Fruit fly (Drosophila melanogaster) whole organism, embryonic: ENCODE data around the gene CG13481.
A peak's percentile ranks its signal among the peaks of the same experiment; 100 is the strongest.

ENCODE experiments used
- Ada2b ChIP-seq: fragments of 200-800 bp; sonication (Bioruptor generic); IDR thresholded peaks from 2 replicates; pipeline ENCODE4 v1.3.6; 2022; ENCODE audit warnings: missing biosample characterization, missing genetic modification characterization
- B-H1 ChIP-seq: fragments of 200-800 bp; sonication (Bioruptor generic); IDR thresholded peaks from 3 replicates; pipeline ENCODE4 v1.3.6; 2022; ENCODE audit warnings: missing biosample characterization, missing genetic modification characterization
- Bgb ChIP-seq: fragments of 200-800 bp; sonication (Bioruptor generic); IDR thresholded peaks from 2 replicates; pipeline ENCODE4 v1.3.6; 2022; ENCODE audit warnings: missing biosample characterization, missing genetic modification characterization; ENCODE audit not compliant: partially characterized antibody
- BtbVII ChIP-seq: fragments of 200-800 bp; sonication (Bioruptor generic); optimal IDR thresholded peaks from 3 replicates; lab custom pipeline; 2017; ENCODE audit warnings: missing biosample characterization, mild to moderate bottlenecking, missing genetic modification characterization
- CG10366 ChIP-seq: fragments of 200-800 bp; sonication (Bioruptor generic); IDR thresholded peaks from 2 replicates; pipeline ENCODE4 v1.3.6; 2022; ENCODE audit warnings: missing biosample characterization, missing genetic modification characterization
- CG10462 ChIP-seq: fragments of 200-800 bp; sonication (Bioruptor generic); optimal IDR thresholded peaks from 2 replicates; lab custom pipeline; 2016; ENCODE audit warnings: missing biosample characterization, missing genetic modification characterization
- CG10959 ChIP-seq: fragments of 200-800 bp; sonication (Bioruptor generic); IDR thresholded peaks from 2 replicates; pipeline ENCODE4 v1.3.6; 2022; ENCODE audit warnings: missing biosample characterization, missing genetic modification characterization
- CG12155 ChIP-seq: fragments of 200-800 bp; sonication (Bioruptor generic); optimal IDR thresholded peaks from 3 replicates; lab custom pipeline; 2016; ENCODE audit warnings: missing biosample characterization, missing genetic modification characterization
- CG12299 ChIP-seq: fragments of 200-800 bp; sonication (Bioruptor generic); optimal IDR thresholded peaks from 2 replicates; lab custom pipeline; 2018; ENCODE audit warnings: missing biosample characterization, mild to moderate bottlenecking, missing genetic modification characterization
- CG15011 ChIP-seq: fragments of 200-800 bp; sonication (Bioruptor generic); optimal IDR thresholded peaks from 3 replicates; lab custom pipeline; 2018; ENCODE audit warnings: missing biosample characterization, mild to moderate bottlenecking, missing genetic modification characterization
- CG1647 ChIP-seq: fragments of 200-800 bp; sonication (Bioruptor generic); optimal IDR thresholded peaks from 3 replicates; lab custom pipeline; 2016; ENCODE audit warnings: missing biosample characterization, missing genetic modification characterization
- CG18619 ChIP-seq: fragments of 200-800 bp; sonication (Bioruptor generic); optimal IDR thresholded peaks from 3 replicates; lab custom pipeline; 2017; ENCODE audit warnings: missing biosample characterization, mild to moderate bottlenecking, missing genetic modification characterization
- CG3726 ChIP-seq: fragments of 200-800 bp; sonication (Bioruptor generic); IDR thresholded peaks from 3 replicates; pipeline ENCODE4, ENCODE4 v1.3.6; 2022; ENCODE audit warnings: missing biosample characterization, missing genetic modification characterization
- CG3847 ChIP-seq: fragments of 200-800 bp; sonication (Bioruptor generic); IDR thresholded peaks from 2 replicates; pipeline ENCODE4 v1.3.6; 2022; ENCODE audit warnings: missing biosample characterization, missing genetic modification characterization
- CG43689 ChIP-seq: fragments of 200-800 bp; sonication (Bioruptor generic); IDR thresholded peaks from 2 replicates; pipeline ENCODE4 v1.3.6; 2022; ENCODE audit warnings: missing biosample characterization, missing genetic modification characterization
- CG6765 ChIP-seq: fragments of 200-800 bp; sonication (Bioruptor generic); optimal IDR thresholded peaks from 3 replicates; lab custom pipeline; 2017; ENCODE audit warnings: missing biosample characterization, mild to moderate bottlenecking, missing genetic modification characterization
- CG7372 ChIP-seq: fragments of 200-800 bp; sonication (Bioruptor generic); IDR thresholded peaks from 2 replicates; pipeline ENCODE4 v1.3.6; 2022; ENCODE audit warnings: missing biosample characterization, missing genetic modification characterization
- CG7556 ChIP-seq: fragments of 200-800 bp; sonication (Bioruptor generic); optimal IDR thresholded peaks from 2 replicates; lab custom pipeline; 2017; ENCODE audit warnings: missing biosample characterization, mild to moderate bottlenecking, missing genetic modification characterization
- CG8478 ChIP-seq: fragments of >200 bp; optimal IDR thresholded peaks from 2 replicates; lab custom pipeline; 2018
- CG9727 ChIP-seq: fragments of 200-800 bp; sonication (Bioruptor generic); optimal IDR thresholded peaks from 3 replicates; lab custom pipeline; 2017; ENCODE audit warnings: missing biosample characterization, mild to moderate bottlenecking, missing genetic modification characterization
- CHES-1-like ChIP-seq: fragments of 200-800 bp; sonication (Bioruptor generic); optimal IDR thresholded peaks from 2 replicates; lab custom pipeline; 2016; ENCODE audit warnings: missing biosample characterization, missing genetic modification characterization
- Dfd ChIP-seq, 2 experiments: fragments of >200 bp; optimal IDR thresholded peaks; 2 replicates each; lab custom pipeline; 2017; ENCODE audit warnings: missing biosample characterization in 2 of 2, missing genetic modification characterization in 2 of 2
- Dp ChIP-seq: fragments of 200-800 bp; sonication (Bioruptor generic); optimal IDR thresholded peaks from 2 replicates; lab custom pipeline; 2018; ENCODE audit warnings: missing biosample characterization, mild to moderate bottlenecking, missing genetic modification characterization, moderate library complexity
- E2f2 ChIP-seq: fragments of 200-800 bp; sonication (Bioruptor generic); IDR thresholded peaks from 2 replicates; pipeline ENCODE4 v1.3.6; 2022; ENCODE audit warnings: missing biosample characterization, missing genetic modification characterization
- Lim3 ChIP-seq: fragments of 200-800 bp; sonication (Bioruptor generic); IDR thresholded peaks from 2 replicates; pipeline ENCODE4 v1.3.6; 2022; ENCODE audit warnings: missing biosample characterization, missing genetic modification characterization
- Mes4 ChIP-seq: fragments of 200-800 bp; sonication (Bioruptor generic); optimal IDR thresholded peaks from 2 replicates; lab custom pipeline; 2016; ENCODE audit warnings: missing biosample characterization, missing genetic modification characterization
- Mrtf ChIP-seq: fragments of 200-800 bp; sonication (Bioruptor generic); IDR thresholded peaks from 3 replicates; pipeline ENCODE4 v1.3.6; 2022; ENCODE audit warnings: missing biosample characterization, missing genetic modification characterization
- Nf-YA ChIP-seq: fragments of 200-800 bp; sonication (Bioruptor generic); IDR thresholded peaks from 2 replicates; pipeline ENCODE4 v1.3.6; 2022; ENCODE audit warnings: missing biosample characterization, missing genetic modification characterization
- PHDP ChIP-seq: fragments of 200-800 bp; sonication (Bioruptor generic); optimal IDR thresholded peaks from 3 replicates; lab custom pipeline; 2018; ENCODE audit warnings: missing biosample characterization, mild to moderate bottlenecking, missing genetic modification characterization, moderate library complexity
- Xbp1 ChIP-seq: fragments of 200-800 bp; sonication (Bioruptor generic); optimal IDR thresholded peaks from 3 replicates; lab custom pipeline; 2016; ENCODE audit warnings: missing biosample characterization, mild to moderate bottlenecking, missing genetic modification characterization
- abd-A ChIP-seq: fragments of 200-800 bp; sonication (Bioruptor generic); optimal IDR thresholded peaks from 3 replicates; lab custom pipeline; 2019; ENCODE audit warnings: missing biosample characterization, mild to moderate bottlenecking, missing genetic modification characterization, moderate library complexity
- ash1 ChIP-seq: fragments of 200-800 bp; sonication (Bioruptor generic); optimal IDR thresholded peaks from 2 replicates; lab custom pipeline; 2018; ENCODE audit warnings: missing biosample characterization, mild to moderate bottlenecking, missing genetic modification characterization
- bbx ChIP-seq: fragments of 200-800 bp; sonication (Bioruptor generic); IDR thresholded peaks from 2 replicates; pipeline ENCODE4 v1.3.6; 2022; ENCODE audit warnings: missing biosample characterization, missing genetic modification characterization; ENCODE audit not compliant: partially characterized antibody
- ems ChIP-seq: fragments of 200-800 bp; sonication (Bioruptor generic); optimal IDR thresholded peaks from 3 replicates; lab custom pipeline; 2016; ENCODE audit warnings: missing biosample characterization, missing genetic modification characterization
- eve ChIP-seq, 2 experiments: fragments of >200 bp; optimal IDR thresholded peaks; 2 replicates each; lab custom pipeline; 2017; ENCODE audit warnings: missing biosample characterization in 2 of 2, missing genetic modification characterization in 2 of 2
- fd3F ChIP-seq: fragments of 200-800 bp; sonication (Bioruptor generic); optimal IDR thresholded peaks from 2 replicates; lab custom pipeline; 2018; ENCODE audit warnings: missing biosample characterization, mild to moderate bottlenecking, missing genetic modification characterization, moderate library complexity
- gro ChIP-seq: fragments of 200-800 bp; sonication (Bioruptor generic); optimal IDR thresholded peaks from 2 replicates; lab custom pipeline; 2016; ENCODE audit warnings: missing biosample characterization, missing genetic modification characterization
- ham ChIP-seq: fragments of 200-800 bp; sonication (Bioruptor generic); IDR thresholded peaks from 2 replicates; pipeline ENCODE4 v1.3.6; 2022; ENCODE audit warnings: missing biosample characterization, missing genetic modification characterization
- hkb ChIP-seq, 2 experiments: fragments of 200-800 bp in 1 of 2; fragments of >200 bp in 1 of 2; sonication (Bioruptor generic) in 1 of 2; IDR thresholded peaks in 1 of 2; optimal IDR thresholded peaks in 1 of 2; 2 replicates each; pipeline versions ENCODE4 v1.3.6 to Lab custom; 2017 to 2022; ENCODE audit warnings: missing biosample characterization in 1 of 2, missing genetic modification characterization in 1 of 2
- kni ChIP-seq: fragments of 200-800 bp; sonication (Bioruptor generic); optimal IDR thresholded peaks from 3 replicates; lab custom pipeline; 2017; ENCODE audit warnings: mild to moderate bottlenecking, missing biosample characterization, missing genetic modification reagents, missing genetic modification characterization
- lola ChIP-seq, 3 experiments: fragments of >200 bp in 2 of 3; fragments of 200-800 bp in 1 of 3; sonication (Bioruptor generic) in 1 of 3; optimal IDR thresholded peaks; 2 replicates each; lab custom pipeline; 2017 to 2019; ENCODE audit warnings: missing biosample characterization in 3 of 3, missing genetic modification characterization in 3 of 3, mild to moderate bottlenecking in 1 of 3, moderate library complexity in 1 of 3
- nau ChIP-seq: fragments of 200-800 bp; sonication (Bioruptor generic); optimal IDR thresholded peaks from 3 replicates; lab custom pipeline; 2017; ENCODE audit warnings: missing biosample characterization, mild to moderate bottlenecking, missing genetic modification characterization, missing genetic modification reagents
- org-1 ChIP-seq: fragments of 200-800 bp; sonication (Bioruptor generic); optimal IDR thresholded peaks from 2 replicates; lab custom pipeline; 2017; ENCODE audit warnings: missing biosample characterization, missing genetic modification characterization
- otp ChIP-seq: fragments of 200-800 bp; sonication (Bioruptor generic); IDR thresholded peaks from 3 replicates; pipeline ENCODE4, ENCODE4 v1.3.6; 2022; ENCODE audit warnings: missing biosample characterization, missing genetic modification characterization
- pfk ChIP-seq: fragments of 200-800 bp; sonication (Bioruptor generic); optimal IDR thresholded peaks from 2 replicates; lab custom pipeline; 2018; ENCODE audit warnings: missing biosample characterization, mild to moderate bottlenecking, missing genetic modification characterization, moderate library complexity
- pros ChIP-seq: fragments of 200-800 bp; sonication (Bioruptor generic); optimal IDR thresholded peaks from 3 replicates; lab custom pipeline; 2019; ENCODE audit warnings: missing biosample characterization, mild to moderate bottlenecking, missing genetic modification characterization, moderate library complexity
- run ChIP-seq: fragments of 200-800 bp; sonication (Bioruptor generic); optimal IDR thresholded peaks from 3 replicates; lab custom pipeline; 2018; ENCODE audit warnings: missing biosample characterization, mild to moderate bottlenecking, missing genetic modification characterization
- scrt ChIP-seq: fragments of 200-800 bp; sonication (Bioruptor generic); optimal IDR thresholded peaks from 2 replicates; lab custom pipeline; 2018; ENCODE audit warnings: missing biosample characterization, mild to moderate bottlenecking, missing genetic modification characterization, moderate library complexity
- so ChIP-seq: fragments of 200-800 bp; sonication (Bioruptor generic); IDR thresholded peaks from 3 replicates; pipeline ENCODE4 v1.3.6; 2022; ENCODE audit warnings: missing biosample characterization, missing genetic modification characterization
- ssp ChIP-seq: fragments of 200-800 bp; sonication (Bioruptor generic); IDR thresholded peaks from 2 replicates; pipeline ENCODE4 v1.3.6; 2022; ENCODE audit warnings: missing biosample characterization, missing genetic modification characterization
- trh ChIP-seq: fragments of 200-800 bp; sonication (Bioruptor generic); optimal IDR thresholded peaks from 2 replicates; lab custom pipeline; 2016; ENCODE audit warnings: missing biosample characterization, missing genetic modification characterization
- wdn ChIP-seq: fragments of 200-800 bp; sonication (Bioruptor generic); IDR thresholded peaks from 2 replicates; pipeline ENCODE4 v1.3.6; 2022; ENCODE audit warnings: missing biosample characterization, missing genetic modification characterization

The CG13481 gene

dm6 chr3L:14364701-14365100 is 4.8 kb downstream of the CG13481 start (continued):
- TF ChIP-seq Dp (GFP tag; lab: Kevin White, UChicago): no peak
- no peak for TF ChIP-seq pfk (GFP tag; lab: Kevin White, UChicago)
- TF ChIP-seq CG18619 (GFP tag; lab: Kevin White, UChicago): no peak
- TF ChIP-seq CG7556 (GFP tag; lab: Kevin White, UChicago): peak; percentile 31
- TF ChIP-seq CG3847 (GFP tag; lab: Robert Waterston, UW): no peak
- TF ChIP-seq CG10959 (GFP tag; lab: Robert Waterston, UW): peak; percentile 51
- TF ChIP-seq hkb (optimal IDR thresholded peaks at IDR 0.05; lab: Kevin White, UChicago): no peak
- no peak for TF ChIP-seq hkb (GFP tag; IDR thresholded peaks at IDR 0.05; lab: Robert Waterston, UW)
- peak; percentile 72 for TF ChIP-seq CG9727 (GFP tag; lab: Kevin White, UChicago)
- no peak; the same call in 1 of the 2 replicates for TF ChIP-seq CG10366 (GFP tag; lab: Robert Waterston, UW)
- no peak for TF ChIP-seq CG12299
- TF ChIP-seq CG1647: no peak
- TF ChIP-seq bbx (GFP tag; lab: Robert Waterston, UW): no peak
- no peak for TF ChIP-seq Mrtf (GFP tag; lab: Robert Waterston, UW)
- peak; percentile 32 for TF ChIP-seq Xbp1 (GFP tag; lab: Kevin White, UChicago)
- no peak for TF ChIP-seq B-H1 (GFP tag; lab: Robert Waterston, UW)
- no peak for TF ChIP-seq Bgb (GFP tag; lab: Robert Waterston, UW)
- no peak for TF ChIP-seq abd-A (tag; lab: Kevin White, UChicago)
- TF ChIP-seq CG6765 (GFP tag; lab: Kevin White, UChicago): no peak
- TF ChIP-seq fd3F (GFP tag; lab: Kevin White, UChicago): no peak
- TF ChIP-seq CG7372 (GFP tag; lab: Robert Waterston, UW): no peak
- peak; percentile 22 for TF ChIP-seq Mes4 (GFP tag; lab: Kevin White, UChicago)
- no peak for TF ChIP-seq CG8478 (lab: Kevin White, UChicago)
- TF ChIP-seq Lim3 (GFP tag; lab: Robert Waterston, UW): no peak
- peak; percentile 30; the same call in 1 of the 2 replicates for TF ChIP-seq ssp (GFP tag; lab: Robert Waterston, UW)
- TF ChIP-seq nau (GFP tag; lab: Kevin White, UChicago): no peak
- no peak for TF ChIP-seq so (GFP tag; lab: Robert Waterston, UW)
- TF ChIP-seq Nf-YA (GFP tag; lab: Robert Waterston, UW): no peak
- TF ChIP-seq wdn (GFP tag; lab: Robert Waterston, UW): no peak
- 0 out of 3 replicates have a peak, but pooled peaks have one; percentile 44 for TF ChIP-seq otp (GFP tag; lab: Robert Waterston, UW)
- no peak for TF ChIP-seq trh (GFP tag; lab: Kevin White, UChicago)
- no peak for TF ChIP-seq ham (GFP tag; lab: Robert Waterston, UW)
- TF ChIP-seq BtbVII: no peak
- TF ChIP-seq ems (GFP tag; lab: Kevin White, UChicago): peak; percentile 23
- TF ChIP-seq org-1 (GFP tag; lab: Kevin White, UChicago): no peak
- TF ChIP-seq Ada2b: no peak
- peak; percentile 65 for TF ChIP-seq CG10462 (GFP tag; lab: Kevin White, UChicago)
- no peak for TF ChIP-seq CG15011 (GFP tag; lab: Kevin White, UChicago)
- no peak for TF ChIP-seq CG43689 (GFP tag; lab: Robert Waterston, UW)
- no peak for TF ChIP-seq CG3726
- peak in 1 of 2 experiments; percentile 36 for TF ChIP-seq eve (GFP tag; optimal IDR thresholded peaks at IDR 0.05; lab: Kevin White, UChicago)
- no peak for TF ChIP-seq run (tag; lab: Kevin White, UChicago)
- no peak for TF ChIP-seq E2f2 (GFP tag; lab: Robert Waterston, UW)
- TF ChIP-seq lola (GFP tag; optimal IDR thresholded peaks at IDR 0.05; lab: Kevin White, UChicago): peak in 1 of 3 experiments; percentile 84
- TF ChIP-seq ash1 (GFP tag; lab: Kevin White, UChicago): no peak
- no peak for TF ChIP-seq CHES-1-like (GFP tag; lab: Kevin White, UChicago)
- TF ChIP-seq Dfd (GFP tag; optimal IDR thresholded peaks at IDR 0.05; lab: Kevin White, UChicago): no peak
- no peak for TF ChIP-seq kni
- no peak for TF ChIP-seq gro
- TF ChIP-seq PHDP (tag; lab: Kevin White, UChicago): no peak
- TF ChIP-seq scrt: no peak
- TF ChIP-seq CG12155: peak; percentile 33
- no peak for TF ChIP-seq pros (GFP tag; lab: Kevin White, UChicago)
